Fruit fly (Drosophila melanogaster) whole organism: Measurements from ENCODE around the gene CG42762.

Experiments used
- CG8478 ChIP-seq: fragments of >200 bp; optimal IDR thresholded peaks from 2 replicates; lab custom pipeline; 2018; ENCODE audit warnings: inconsistent platforms
- Dll ChIP-seq: fragments of >200 bp; optimal IDR thresholded peaks from 2 replicates; lab custom pipeline; 2017
- EcR ChIP-seq, 2 experiments: fragments of >200 bp; optimal IDR thresholded peaks; 2 replicates each; lab custom pipeline; 2017; ENCODE audit warnings: missing biosample characterization in 2 of 2, missing genetic modification characterization in 2 of 2, missing genetic modification reagents in 2 of 2
- pan ChIP-seq: fragments of >200 bp; optimal IDR thresholded peaks from 2 replicates; lab custom pipeline; 2017
- psq ChIP-seq: fragments of >200 bp; optimal IDR thresholded peaks from 2 replicates; lab custom pipeline; 2017
- usp ChIP-seq: fragments of >200 bp; optimal IDR thresholded peaks from 2 replicates; lab custom pipeline; 2017; ENCODE audit warnings: missing biosample characterization, missing genetic modification characterization, mixed read lengths

Gene CG42762

DNA sequence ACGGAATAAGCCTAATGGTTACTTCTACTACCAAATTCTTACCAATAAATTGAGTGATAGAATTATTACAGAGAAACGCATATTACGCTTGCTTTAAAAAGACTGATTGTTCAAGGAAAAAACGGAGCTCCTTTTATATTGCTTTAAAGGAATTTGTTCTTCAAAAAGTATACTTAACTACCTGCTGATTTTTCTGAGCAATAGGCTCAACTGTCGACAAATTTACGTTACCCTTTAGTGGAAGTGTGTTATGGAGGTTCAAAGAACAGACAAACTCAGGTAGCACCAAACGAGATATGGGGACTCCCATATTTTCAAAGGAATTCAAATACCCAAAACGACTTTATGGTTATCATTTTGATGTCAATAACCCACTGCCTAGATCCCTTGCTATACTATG lies at the start of gene CG42762:
Gene CG42762, minus strand, starts transcription at position 101 of the 400 bp plus-strand sequence.
- TF ChIP-seq usp (no peak), Dll (lab: Kevin White, UChicago) (no peak), pan (lab: Kevin White, UChicago) (no peak), CG8478 (no peak), EcR (GFP tag; optimal IDR thresholded peaks at IDR 0.05; lab: Kevin White, UChicago) (no peak), psq (lab: Kevin White, UChicago) (no peak)

DNA sequence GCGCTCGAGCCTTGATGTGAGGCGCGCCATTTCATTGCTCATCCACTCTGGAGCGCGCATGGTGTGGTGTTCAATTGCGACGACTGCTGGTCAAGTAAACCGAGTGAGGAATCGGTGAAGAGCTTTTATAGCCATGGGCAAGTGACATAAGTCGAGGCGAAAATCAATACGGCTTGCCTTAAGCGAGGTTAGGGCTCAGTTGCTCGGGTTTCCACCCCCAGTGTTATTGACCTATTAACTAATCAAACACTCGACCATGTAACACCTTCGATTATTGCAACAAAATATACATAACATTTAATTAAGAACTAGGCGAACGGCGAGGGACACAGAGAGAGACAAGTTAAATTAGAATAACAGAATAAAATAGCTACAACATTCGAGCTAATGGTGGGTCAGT lies 46.8 kb upstream of the CG42762 start, which contains the start of gene CG34134:
Gene CG34134, minus strand, starts transcription at position 101 of the 400 bp plus-strand sequence.
- TF ChIP-seq pan (lab: Kevin White, UChicago): no peak
- TF ChIP-seq psq (lab: Kevin White, UChicago): no peak
- no peak for TF ChIP-seq EcR (GFP tag; optimal IDR thresholded peaks at IDR 0.05; lab: Kevin White, UChicago)
- no peak for TF ChIP-seq Dll (lab: Kevin White, UChicago)
- TF ChIP-seq usp: no peak
- TF ChIP-seq CG8478: no peak

DNA sequence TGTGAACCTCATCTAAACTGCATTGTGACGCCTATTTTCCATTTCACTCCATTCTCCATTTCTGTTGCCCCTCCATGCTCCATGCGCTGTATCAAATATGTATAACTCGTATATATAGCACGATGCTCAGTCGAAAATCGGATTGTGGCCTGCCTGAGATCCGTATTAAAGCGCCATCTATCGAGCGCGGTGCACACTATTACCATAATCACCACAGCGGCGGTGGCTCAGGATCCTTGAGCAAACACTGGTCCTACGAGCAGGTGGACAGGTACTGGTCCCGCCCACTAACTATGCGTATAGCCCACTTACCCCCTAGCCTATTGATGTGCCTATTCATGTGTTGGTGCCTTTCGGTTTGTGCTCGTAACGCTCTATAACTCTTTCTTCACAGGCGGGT lies 41.2 kb upstream of the CG42762 start:
- no peak for TF ChIP-seq CG8478
- no peak for TF ChIP-seq psq (lab: Kevin White, UChicago)
- no peak for TF ChIP-seq usp
- no peak for TF ChIP-seq Dll (lab: Kevin White, UChicago)
- no peak for TF ChIP-seq EcR (GFP tag; optimal IDR thresholded peaks at IDR 0.05; lab: Kevin White, UChicago)
- no peak for TF ChIP-seq pan (lab: Kevin White, UChicago)

DNA sequence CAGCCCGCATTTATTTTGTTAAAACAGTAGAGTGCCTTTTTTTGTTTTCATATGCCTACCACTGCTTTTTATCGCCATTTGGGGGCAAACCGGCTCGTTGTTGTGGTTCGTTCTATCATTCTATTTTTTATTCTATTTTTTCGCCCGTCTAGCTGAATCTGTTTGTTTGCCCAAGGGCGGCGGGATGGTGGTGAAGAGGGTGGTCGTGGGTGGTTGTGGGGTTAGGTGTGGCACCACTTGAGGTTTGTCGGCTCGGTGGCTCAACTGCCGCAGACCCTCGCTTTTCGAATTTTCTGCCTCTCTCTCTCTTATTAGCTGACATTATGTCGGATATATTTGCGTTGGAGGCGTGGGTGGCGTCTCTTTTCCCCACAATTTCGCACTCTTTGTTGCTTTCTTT lies 27.7 kb upstream of the CG42762 start:
- TF ChIP-seq EcR (GFP tag; optimal IDR thresholded peaks at IDR 0.05; lab: Kevin White, UChicago) (no peak), pan (lab: Kevin White, UChicago) (no peak), psq (lab: Kevin White, UChicago) (no peak), Dll (lab: Kevin White, UChicago) (no peak), usp (no peak), CG8478 (no peak)

DNA sequence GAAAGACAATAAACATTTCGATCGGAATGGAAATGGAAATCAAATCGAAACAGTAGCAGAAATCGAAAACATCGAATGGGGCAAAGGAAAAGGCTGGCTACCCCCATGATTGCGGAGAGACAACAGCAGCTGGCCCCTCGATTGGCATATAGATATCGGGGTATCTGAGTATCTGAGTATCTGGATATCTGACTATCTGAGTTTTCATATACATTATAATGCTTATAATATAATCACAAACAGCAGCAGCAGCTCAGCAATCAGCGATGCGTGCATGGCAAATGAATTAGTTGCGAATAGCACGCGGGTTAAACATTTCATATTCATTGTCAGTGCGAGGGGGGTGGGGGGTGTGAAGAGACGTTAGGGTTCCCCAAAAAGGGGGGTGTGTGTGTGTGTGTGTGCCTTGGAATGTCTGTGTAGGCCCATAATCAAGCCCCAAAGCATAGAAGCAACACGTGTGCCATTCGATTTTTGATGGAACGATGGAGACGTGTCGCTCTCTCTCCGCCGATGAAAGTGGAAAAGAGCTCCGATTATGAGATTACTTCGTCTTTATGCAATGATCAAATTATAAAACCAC lies 26.8 kb upstream of the CG42762 start:
- no peak for TF ChIP-seq pan (lab: Kevin White, UChicago)
- TF ChIP-seq usp: no peak
- TF ChIP-seq EcR (GFP tag; optimal IDR thresholded peaks at IDR 0.05; lab: Kevin White, UChicago): no peak
- TF ChIP-seq CG8478: no peak

DNA sequence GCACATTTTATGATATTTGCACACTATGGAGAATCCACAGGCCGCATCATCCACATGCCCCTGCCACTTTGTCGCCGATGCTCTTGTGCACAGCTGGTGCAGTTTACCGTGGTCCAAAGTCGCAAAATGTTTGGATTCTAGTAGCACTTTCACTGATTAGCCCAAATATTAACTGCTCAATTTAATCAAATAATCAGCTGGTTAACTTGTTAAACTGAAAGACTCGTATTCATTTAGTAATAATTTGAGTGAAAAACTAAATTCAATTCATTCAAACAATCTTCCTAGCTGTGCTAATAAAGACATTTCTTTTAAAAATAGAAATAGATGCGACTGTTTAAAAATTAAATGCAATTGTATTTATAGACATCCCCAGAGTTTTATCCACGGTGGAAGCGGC lies 24.2 kb upstream of the CG42762 start:
- TF ChIP-seq psq (lab: Kevin White, UChicago) (no peak), usp (no peak), EcR (GFP tag; optimal IDR thresholded peaks at IDR 0.05; lab: Kevin White, UChicago) (no peak), pan (lab: Kevin White, UChicago) (no peak), CG8478 (no peak), Dll (lab: Kevin White, UChicago) (no peak)

DNA sequence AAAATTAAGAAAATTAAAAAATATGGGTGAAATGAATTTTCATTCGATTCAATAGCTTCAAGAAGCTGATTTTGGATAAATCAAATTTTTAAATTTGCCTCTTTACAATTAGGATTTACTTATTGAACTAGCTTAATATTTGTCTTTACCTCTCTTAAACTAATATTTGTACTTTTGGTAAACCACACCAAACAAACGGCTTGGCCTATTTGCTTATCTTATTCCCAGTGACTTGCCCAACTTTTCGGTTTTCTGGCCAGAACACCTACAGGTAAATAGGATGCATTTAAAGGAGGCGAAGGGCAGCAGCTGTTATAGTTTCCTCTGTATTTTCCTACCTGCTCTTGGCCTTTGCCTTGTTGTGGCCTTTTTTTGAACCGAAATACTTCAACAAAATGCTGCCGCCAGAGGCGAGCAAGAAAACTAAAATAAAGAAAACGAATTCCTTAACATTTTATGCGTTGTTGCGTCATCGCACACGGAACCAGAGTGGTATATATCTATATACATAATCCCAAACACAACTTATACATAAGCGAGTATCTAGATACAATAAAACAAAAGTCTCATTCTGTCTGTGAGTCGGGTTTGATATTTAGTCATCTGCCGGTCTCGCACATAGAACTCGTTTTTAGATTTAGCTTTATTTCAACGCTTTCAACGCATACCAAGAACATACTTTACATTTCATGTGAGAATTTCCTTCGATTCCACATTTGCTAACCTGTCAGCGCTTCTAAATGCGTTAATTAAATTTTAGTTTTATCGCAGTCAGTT lies 22.1 kb upstream of the CG42762 start:
- no peak for TF ChIP-seq Dll (lab: Kevin White, UChicago)
- no peak for TF ChIP-seq psq (lab: Kevin White, UChicago)
- no peak for TF ChIP-seq pan (lab: Kevin White, UChicago)
- TF ChIP-seq CG8478: no peak
- no peak for TF ChIP-seq EcR (GFP tag; optimal IDR thresholded peaks at IDR 0.05; lab: Kevin White, UChicago)
- no peak for TF ChIP-seq usp

DNA sequence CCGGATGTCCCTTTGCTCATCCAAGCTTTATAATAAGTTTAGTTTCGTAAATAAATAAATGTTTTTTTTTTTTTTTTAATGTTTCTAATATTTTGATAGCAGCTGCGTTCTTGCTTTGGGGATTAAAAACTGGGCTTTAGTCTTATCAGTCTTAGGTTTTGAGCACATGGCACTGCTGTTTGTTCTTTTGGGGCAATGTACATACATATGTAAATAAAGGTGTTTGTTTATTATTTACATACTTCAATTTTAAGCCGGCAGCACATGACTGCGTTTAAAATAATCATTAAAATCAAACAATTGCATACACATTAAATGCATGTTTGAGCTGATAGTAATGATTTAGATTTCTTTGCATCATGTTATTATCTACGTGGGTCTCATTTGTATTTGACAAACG lies 20.4 kb upstream of the CG42762 start:
- TF ChIP-seq CG8478: no peak
- no peak for TF ChIP-seq EcR (GFP tag; optimal IDR thresholded peaks at IDR 0.05; lab: Kevin White, UChicago)
- no peak for TF ChIP-seq psq (lab: Kevin White, UChicago)
- TF ChIP-seq Dll (lab: Kevin White, UChicago): no peak
- no peak for TF ChIP-seq pan (lab: Kevin White, UChicago)
- TF ChIP-seq usp: no peak

DNA sequence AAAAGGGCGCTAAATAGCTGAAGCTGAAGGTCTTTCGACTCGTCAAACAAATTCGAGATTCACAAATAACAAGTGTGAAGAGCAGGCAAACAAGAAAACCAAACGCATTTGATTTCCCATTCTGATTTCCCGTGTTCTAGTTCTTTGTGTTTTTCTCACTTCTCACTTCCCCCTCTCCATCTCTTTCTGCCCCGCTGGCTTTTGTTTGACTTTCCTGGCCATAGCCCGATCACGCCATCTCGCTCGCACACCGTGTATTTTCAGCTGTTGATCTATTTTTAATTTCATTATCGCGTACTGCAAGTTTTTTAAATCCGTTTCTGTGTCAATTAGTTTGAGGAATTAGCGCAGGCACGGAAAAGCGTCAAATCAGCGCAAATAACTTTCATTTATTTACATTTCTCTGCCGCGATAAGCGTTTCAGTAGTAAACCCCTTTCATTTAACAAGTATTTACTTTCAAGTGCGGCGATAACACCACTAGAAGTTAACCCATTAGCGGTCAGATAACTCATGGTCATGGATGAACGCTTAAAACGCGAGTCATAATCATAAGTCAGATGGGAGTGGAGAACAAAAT lies 19.8 kb upstream of the CG42762 start:
- TF ChIP-seq EcR (GFP tag; optimal IDR thresholded peaks at IDR 0.05; lab: Kevin White, UChicago) (no peak), Dll (lab: Kevin White, UChicago) (no peak)

DNA sequence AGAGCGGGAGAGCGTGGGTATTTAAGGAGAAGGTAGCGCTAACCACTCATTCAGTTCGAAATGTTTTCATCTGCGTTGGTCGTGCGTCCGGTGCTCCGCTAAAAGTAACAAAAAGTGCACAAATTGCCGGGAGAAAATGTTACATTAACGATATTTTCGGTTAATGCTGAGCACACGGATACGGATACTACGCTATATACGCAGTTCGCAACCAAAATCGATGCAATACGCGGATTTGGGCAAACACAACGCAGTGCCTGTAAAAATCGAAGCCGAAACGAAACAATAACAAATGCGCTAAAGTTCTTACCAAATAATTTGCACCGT lies 19.1 kb upstream of the CG42762 start, which contains the start of gene Piezo:
Gene Piezo, plus strand, starts transcription at position 49 of the 327 bp plus-strand sequence.
- TF ChIP-seq psq (lab: Kevin White, UChicago): no peak
- no peak for TF ChIP-seq Dll (lab: Kevin White, UChicago)
- TF ChIP-seq pan (lab: Kevin White, UChicago): no peak
- TF ChIP-seq EcR (GFP tag; optimal IDR thresholded peaks at IDR 0.05; lab: Kevin White, UChicago): no peak
- no peak for TF ChIP-seq usp
- TF ChIP-seq CG8478: no peak

DNA sequence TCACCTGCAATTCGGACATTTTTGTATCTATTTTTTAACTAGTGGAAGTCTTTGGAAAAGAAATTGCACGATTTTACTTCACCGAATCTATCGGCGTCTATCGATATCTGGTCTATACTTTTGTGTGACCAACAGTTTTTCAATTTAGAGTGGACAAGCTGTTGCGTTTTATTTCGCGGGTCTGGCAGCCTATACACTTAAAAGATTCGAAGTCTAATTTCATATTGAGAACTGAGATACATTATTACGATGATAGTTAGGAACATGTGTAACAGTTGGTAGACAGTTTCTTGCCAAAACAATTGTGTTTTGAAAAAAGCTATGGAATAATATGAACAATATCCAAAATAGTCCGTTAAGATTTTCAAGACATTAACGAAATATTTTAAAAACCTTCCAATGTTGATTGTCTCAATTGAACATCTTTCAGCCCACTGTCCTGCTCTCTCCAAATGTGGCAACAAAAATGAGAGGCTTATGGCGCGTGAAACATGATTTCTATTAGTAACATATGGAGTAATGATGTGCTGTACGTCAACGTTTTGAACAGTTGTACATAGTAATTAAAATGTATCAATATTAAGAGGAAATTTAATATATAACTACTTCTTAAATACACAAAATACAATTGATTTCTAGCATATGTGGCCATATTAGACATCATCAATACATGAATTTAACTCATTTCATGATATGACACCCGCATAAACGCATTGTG lies 18.6 kb upstream of the CG42762 start, which contains the start of gene Acbp1:
Gene Acbp1, minus strand, starts transcription at position 146 of the 718 bp plus-strand sequence.
- no peak for TF ChIP-seq psq (lab: Kevin White, UChicago)
- no peak for TF ChIP-seq Dll (lab: Kevin White, UChicago)
- TF ChIP-seq EcR (GFP tag; optimal IDR thresholded peaks at IDR 0.05; lab: Kevin White, UChicago): peak in 1 of 2 experiments; percentile 52
- no peak for TF ChIP-seq usp

DNA sequence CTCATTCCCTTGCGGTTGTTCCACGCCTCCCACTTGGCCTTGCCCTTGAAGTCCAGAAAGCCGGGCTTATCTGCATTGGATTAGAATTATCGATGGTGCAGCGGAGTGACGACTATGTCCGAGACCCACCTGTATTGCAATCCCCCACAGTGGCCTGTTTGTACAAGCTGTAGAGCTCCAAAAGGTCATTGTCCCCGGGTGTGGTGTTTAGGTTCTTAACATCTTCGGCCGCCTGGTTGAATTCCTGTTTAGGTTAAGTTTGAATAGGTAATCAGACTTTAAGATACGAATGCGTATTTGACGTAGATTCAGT lies 18.1 kb upstream of the CG42762 start:
- TF ChIP-seq Dll (lab: Kevin White, UChicago): no peak
- peak; percentile 82 to 94 for TF ChIP-seq EcR (GFP tag; optimal IDR thresholded peaks at IDR 0.05; lab: Kevin White, UChicago)
- no peak for TF ChIP-seq psq (lab: Kevin White, UChicago)
- no peak for TF ChIP-seq usp
